Worm (Caenorhabditis elegans): Measurements from ENCODE around the gene ZK856.18.

DNA sequence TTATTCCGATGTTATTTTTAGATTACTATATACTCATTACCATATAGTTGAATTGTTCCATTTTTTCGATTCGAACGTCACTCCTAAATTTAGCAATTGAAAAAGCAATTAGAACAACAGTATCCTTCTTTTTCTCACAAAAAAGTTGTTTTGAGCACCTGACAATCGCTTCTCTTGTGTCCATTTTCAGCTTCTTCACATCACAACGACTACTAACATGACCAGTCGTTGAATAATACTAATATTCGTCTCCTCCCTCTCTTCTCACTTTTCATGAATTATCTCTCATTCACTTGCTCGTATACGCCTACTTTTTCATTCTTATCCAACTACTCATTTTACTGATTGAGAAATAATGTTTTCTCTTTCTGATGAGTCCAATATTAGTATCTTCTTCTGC, 30.9 kb upstream of the ZK856.18 start, which contains the start of gene ZK856.14:
- no peak for TF ChIP-seq dao-5 (tag; optimal IDR thresholded peaks at IDR 0.05)
- TF ChIP-seq him-1 (tag; optimal IDR thresholded peaks at IDR 0.05): no peak

All from whole organism, L4/young adult.